Worm (Caenorhabditis elegans): ENCODE measurements around the gene Y54G2A.49.

The Y54G2A.49 gene

ce11 chrIV:2803652-2804051, 49.4 kb downstream of the Y54G2A.49 start, which contains the start of gene Y54G2A.32:
Gene Y54G2A.32 (plus strand): TSS chrIV:2803952.
- TF ChIP-seq nhr-25 (tag; optimal IDR thresholded peaks at IDR 0.05) (no peak), unc-55 (GFP tag; optimal IDR thresholded peaks at IDR 0.05) (no peak), nhr-12 (tag; optimal IDR thresholded peaks at IDR 0.05) (no peak), sem-4 (tag; optimal IDR thresholded peaks at IDR 0.05) (no peak), nhr-77 (tag; optimal IDR thresholded peaks at IDR 0.05) (no peak), blmp-1 (tag; optimal IDR thresholded peaks at IDR 0.05; ENCODE audit: insufficient read depth) (no peak), alr-1 (tag; optimal IDR thresholded peaks at IDR 0.05) (no peak), zag-1 (tag; optimal IDR thresholded peaks at IDR 0.05) (no peak), nhr-10 (tag; optimal IDR thresholded peaks at IDR 0.05) (no peak), aly-2 (tag; optimal IDR thresholded peaks at IDR 0.05) (no peak), lsy-2 (tag; optimal IDR thresholded peaks at IDR 0.05) (no peak), mbf-1 (tag; optimal IDR thresholded peaks at IDR 0.05) (no peak), sma-9 (GFP tag; optimal IDR thresholded peaks at IDR 0.05) (no peak), sma-9 (tag; optimal IDR thresholded peaks at IDR 0.05) (no peak), dmd-4 (tag; optimal IDR thresholded peaks at IDR 0.05) (no peak), lin-11 (tag; optimal IDR thresholded peaks at IDR 0.05) (no peak)

ce11 chrIV:2802193-2802592, 50.9 kb downstream of the Y54G2A.49 start:
- TF ChIP-seq unc-55 (GFP tag; optimal IDR thresholded peaks at IDR 0.05) (peak; percentile 20), mdl-1 (tag; optimal IDR thresholded peaks at IDR 0.05) (no peak)
